Fruit fly (Drosophila melanogaster): ENCODE data around the gene stol.
"Not testable (repeated sequence)": the region's sequence is repeated elsewhere in the genome, so short reads cannot be mapped to it uniquely, and the experiment has no call there.

The stol gene

DNA sequence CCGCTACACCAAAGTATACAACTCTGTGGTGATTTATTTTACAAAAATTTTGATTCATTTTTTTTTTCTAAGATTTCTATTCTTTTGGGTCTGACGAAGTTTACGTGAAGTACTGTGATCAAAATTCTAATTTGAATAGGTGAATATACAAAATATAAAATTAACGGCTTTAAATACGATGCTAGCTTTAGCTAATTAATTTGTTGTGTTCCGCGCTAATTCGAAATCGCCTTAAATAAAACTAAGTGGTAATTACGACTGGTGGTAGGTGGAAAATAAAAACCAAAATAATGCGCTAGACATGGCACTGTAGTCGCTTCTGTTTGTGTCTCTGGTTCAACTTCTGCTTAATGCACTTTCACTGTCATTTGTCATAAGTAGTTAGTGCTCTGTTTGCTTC is 42.1 kb downstream of the stol start, which contains the start of gene CG43923:
TSS of gene CG43923 (minus strand) at position 101 of the 400 bp plus-strand sequence.
- TF ChIP-seq psq (optimal IDR thresholded peaks at IDR 0.05); pan (optimal IDR thresholded peaks at IDR 0.05); usp (GFP tag; optimal IDR thresholded peaks at IDR 0.05): not testable (repeated sequence)

DNA sequence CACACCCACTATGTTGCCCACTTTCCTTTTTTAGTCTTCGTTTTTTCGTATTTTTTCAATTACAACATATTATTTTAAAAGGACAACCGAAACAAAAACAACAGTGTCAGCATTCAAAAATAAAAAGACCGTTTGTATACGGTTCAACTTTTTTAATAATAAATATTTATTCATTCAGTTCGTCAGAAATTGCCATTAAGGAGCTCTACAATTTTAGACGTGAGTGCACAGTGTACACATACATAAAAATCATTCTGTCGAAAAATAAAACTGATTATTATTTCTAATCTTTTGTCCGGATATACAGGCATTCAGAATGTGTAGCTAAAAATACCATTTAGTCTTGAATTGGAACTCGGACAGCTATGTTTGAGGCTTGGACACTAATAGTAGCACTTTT is 48.2 kb downstream of the stol start, which contains the start of gene CG18478:
TSS of gene CG18478 (plus strand) at position 301 of the 400 bp plus-strand sequence.
- not testable (repeated sequence) for TF ChIP-seq psq (optimal IDR thresholded peaks at IDR 0.05); usp (GFP tag; optimal IDR thresholded peaks at IDR 0.05); pan (optimal IDR thresholded peaks at IDR 0.05)

DNA sequence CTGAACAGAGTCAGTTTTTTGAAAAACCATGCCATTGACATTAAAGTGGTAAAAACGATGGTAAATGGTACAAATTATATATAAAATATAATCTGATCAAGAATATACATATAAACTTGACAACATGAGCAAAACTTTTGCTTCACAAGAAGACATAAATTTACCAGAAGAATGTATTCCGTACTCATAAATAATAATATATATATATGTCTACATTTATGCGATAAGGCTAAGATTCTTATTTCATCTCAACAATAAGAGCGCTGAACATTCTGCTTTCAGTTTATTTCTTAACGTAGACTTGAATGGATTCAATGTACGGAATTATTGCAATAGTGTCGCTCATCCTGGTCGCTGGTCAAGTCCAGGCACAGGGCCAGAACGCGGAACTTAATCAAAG is 57.3 kb downstream of the stol start, which contains the start of gene CG18477:
TSS of gene CG18477 (plus strand) at position 301 of the 400 bp plus-strand sequence.
- not testable (repeated sequence) for TF ChIP-seq CG8478 (optimal IDR thresholded peaks at IDR 0.05); Dll (optimal IDR thresholded peaks at IDR 0.05); EcR (GFP tag; optimal IDR thresholded peaks at IDR 0.05)

DNA sequence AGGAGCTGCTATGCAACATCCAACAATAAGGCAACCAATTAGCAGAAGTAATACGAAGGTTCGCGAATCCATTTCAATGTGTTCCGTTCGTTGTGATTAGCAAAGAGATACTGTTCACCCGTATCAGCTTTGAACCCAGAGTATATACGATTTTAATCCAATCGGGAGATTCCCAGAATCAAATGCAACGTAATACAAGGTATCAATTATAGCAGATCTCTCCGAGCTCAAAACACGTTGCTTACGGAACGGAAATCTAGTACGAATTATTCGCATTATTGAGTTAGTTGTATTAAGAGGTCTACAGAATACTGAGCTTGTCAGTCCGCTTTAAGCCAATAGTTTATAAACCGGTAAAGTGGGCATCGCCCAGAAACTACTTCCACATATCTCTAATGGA is 58.7 kb downstream of the stol start, which contains the start of gene CG44141:
TSS of gene CG44141 (minus strand) at position 101 of the 400 bp plus-strand sequence.
- not testable (repeated sequence) for TF ChIP-seq usp (GFP tag; optimal IDR thresholded peaks at IDR 0.05); CG8478 (optimal IDR thresholded peaks at IDR 0.05); Dll (optimal IDR thresholded peaks at IDR 0.05)

DNA sequence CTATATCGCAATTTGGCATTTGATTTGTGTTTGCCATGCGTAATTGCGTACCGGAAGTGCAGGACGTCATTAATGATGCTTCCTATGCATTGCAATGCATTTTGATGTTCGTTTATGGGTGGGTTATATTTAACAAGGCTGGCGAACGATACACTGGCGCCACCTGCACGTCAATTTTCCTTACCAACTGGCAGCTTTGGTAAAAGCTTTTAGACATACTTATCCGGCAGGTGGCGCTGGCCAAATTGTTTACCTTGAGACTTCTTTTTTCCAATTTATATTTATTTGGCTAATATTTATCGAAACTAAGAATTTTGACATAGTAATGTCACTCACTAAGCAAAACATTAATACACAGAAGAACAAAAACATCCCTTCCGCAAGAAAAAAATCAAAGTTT is 74.3 kb downstream of the stol start:
- no peak for TF ChIP-seq EcR (GFP tag; optimal IDR thresholded peaks at IDR 0.05)
- no peak for TF ChIP-seq CG8478 (optimal IDR thresholded peaks at IDR 0.05)
- TF ChIP-seq usp (GFP tag; optimal IDR thresholded peaks at IDR 0.05): no peak
- TF ChIP-seq psq (optimal IDR thresholded peaks at IDR 0.05): no peak

DNA sequence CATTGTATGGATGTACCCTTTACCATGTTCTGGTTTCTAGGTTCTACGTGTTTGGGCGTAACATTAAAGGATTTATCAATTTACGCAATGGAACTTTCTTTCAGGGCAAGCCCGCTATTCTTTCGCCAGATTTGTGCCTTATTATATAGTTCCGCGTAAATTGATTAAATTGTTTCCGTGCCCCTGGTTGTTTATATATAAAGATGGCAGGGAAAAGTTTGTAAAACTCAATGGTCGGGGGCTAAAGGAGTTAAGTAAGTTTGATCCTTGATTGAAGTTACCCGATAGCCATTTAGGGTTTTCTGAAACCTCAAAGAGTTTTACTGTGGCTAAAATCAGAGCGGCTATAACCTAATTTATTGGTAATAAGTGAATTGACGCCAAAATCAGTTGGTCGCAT is 76.4 kb downstream of the stol start:
- no peak for TF ChIP-seq CG8478 (optimal IDR thresholded peaks at IDR 0.05)
- no peak for TF ChIP-seq Dll (optimal IDR thresholded peaks at IDR 0.05)

dm6 chr2L:15629596-15630168 is 88.4 kb downstream of the stol start, which contains the start of gene CG18480:
Gene CG18480, plus strand, starts transcription at chr2L:15630002.
- TF ChIP-seq usp (GFP tag; optimal IDR thresholded peaks at IDR 0.05) (no peak), pan (optimal IDR thresholded peaks at IDR 0.05) (no peak), Dll (optimal IDR thresholded peaks at IDR 0.05) (no peak), CG8478 (optimal IDR thresholded peaks at IDR 0.05) (no peak), psq (optimal IDR thresholded peaks at IDR 0.05) (no peak), EcR (GFP tag; optimal IDR thresholded peaks at IDR 0.05) (no peak)

dm6 chr2L:15628378-15628777 is 89.7 kb downstream of the stol start, which contains the start of gene CG7631:
Gene CG7631, plus strand, starts transcription at chr2L:15628678.
- TF ChIP-seq pan (optimal IDR thresholded peaks at IDR 0.05): no peak
- no peak for TF ChIP-seq usp (GFP tag; optimal IDR thresholded peaks at IDR 0.05)
- TF ChIP-seq psq (optimal IDR thresholded peaks at IDR 0.05): no peak
- no peak for TF ChIP-seq CG8478 (optimal IDR thresholded peaks at IDR 0.05)
- TF ChIP-seq Dll (optimal IDR thresholded peaks at IDR 0.05): no peak
- no peak for TF ChIP-seq EcR (GFP tag; optimal IDR thresholded peaks at IDR 0.05)

DNA sequence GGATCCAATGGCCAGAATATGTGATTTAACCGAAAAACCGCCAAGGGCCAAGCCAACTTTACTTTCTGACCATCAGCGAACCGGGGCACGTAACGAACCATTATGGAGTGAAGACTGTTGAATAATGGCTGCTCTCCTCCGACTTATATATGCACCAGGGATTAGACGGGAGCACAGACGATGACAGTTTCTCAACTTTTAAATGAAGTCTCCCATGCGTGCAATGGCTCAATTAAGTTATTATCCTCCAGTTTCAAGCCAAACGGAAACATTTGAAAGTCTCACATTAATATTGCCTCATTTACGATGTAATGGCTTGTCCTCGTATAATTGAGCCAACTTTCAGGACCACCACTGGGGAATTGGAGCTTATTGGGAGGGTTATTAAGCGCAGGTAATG is 94.6 kb downstream of the stol start, which contains the start of gene Or35a:
TSS of gene Or35a (minus strand) at position 101 of the 400 bp plus-strand sequence.
- TF ChIP-seq psq (optimal IDR thresholded peaks at IDR 0.05) (no peak), pan (optimal IDR thresholded peaks at IDR 0.05) (no peak), Dll (optimal IDR thresholded peaks at IDR 0.05) (no peak), CG8478 (optimal IDR thresholded peaks at IDR 0.05) (no peak), EcR (GFP tag; optimal IDR thresholded peaks at IDR 0.05) (no peak), usp (GFP tag; optimal IDR thresholded peaks at IDR 0.05) (no peak)

DNA sequence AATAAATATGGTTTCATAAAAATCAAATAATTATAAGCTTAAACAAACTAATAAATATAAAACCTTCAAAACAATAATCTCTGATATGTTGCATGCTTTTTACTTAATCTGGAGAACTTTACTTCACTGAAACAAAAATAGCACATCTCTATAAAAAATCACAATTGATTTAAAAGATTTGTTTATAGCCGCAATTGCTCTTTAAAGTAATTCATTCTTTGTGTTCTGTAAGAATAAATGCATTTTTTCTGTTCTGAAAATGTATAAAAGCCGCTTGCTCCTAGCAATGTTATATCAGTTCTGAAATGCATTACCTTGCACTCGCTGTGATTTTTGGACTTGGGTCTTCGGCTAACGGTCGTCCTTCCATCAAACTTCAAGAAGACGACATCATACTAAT is 101.4 kb downstream of the stol start, which contains the start of gene CG11865:
TSS of gene CG11865 (plus strand) at position 301 of the 400 bp plus-strand sequence.
- TF ChIP-seq Dll (optimal IDR thresholded peaks at IDR 0.05) (no peak), EcR (GFP tag; optimal IDR thresholded peaks at IDR 0.05) (no peak), psq (optimal IDR thresholded peaks at IDR 0.05) (no peak), pan (optimal IDR thresholded peaks at IDR 0.05) (no peak), usp (GFP tag; optimal IDR thresholded peaks at IDR 0.05) (no peak), CG8478 (optimal IDR thresholded peaks at IDR 0.05) (no peak)

DNA sequence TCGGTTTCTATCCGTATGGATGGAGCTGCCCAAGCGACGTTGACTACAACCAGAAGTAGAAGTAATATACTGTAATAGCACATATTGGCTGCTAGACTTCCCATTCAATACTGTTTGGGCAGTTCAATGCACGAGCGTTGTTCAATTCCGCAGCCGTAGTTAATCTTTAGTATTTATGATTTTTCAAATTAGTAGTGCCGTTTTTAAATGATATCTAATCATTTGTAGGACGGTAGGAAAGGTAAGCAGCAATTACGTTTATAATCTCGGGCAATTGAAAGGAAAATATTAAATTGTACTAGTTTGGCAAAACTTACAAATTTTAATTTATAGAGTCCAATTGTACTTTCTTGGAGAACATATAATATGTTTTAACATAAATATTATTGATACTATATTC is 101.8 kb downstream of the stol start, which contains the start of gene CG15253:
TSS of gene CG15253 (minus strand) at position 101 of the 400 bp plus-strand sequence.
- TF ChIP-seq psq (optimal IDR thresholded peaks at IDR 0.05): no peak
- TF ChIP-seq pan (optimal IDR thresholded peaks at IDR 0.05): no peak
- no peak for TF ChIP-seq CG8478 (optimal IDR thresholded peaks at IDR 0.05)
- no peak for TF ChIP-seq usp (GFP tag; optimal IDR thresholded peaks at IDR 0.05)
- no peak for TF ChIP-seq EcR (GFP tag; optimal IDR thresholded peaks at IDR 0.05)
- no peak for TF ChIP-seq Dll (optimal IDR thresholded peaks at IDR 0.05)

- no peak for TF ChIP-seq usp (GFP tag; optimal IDR thresholded peaks at IDR 0.05)
- TF ChIP-seq Dll (optimal IDR thresholded peaks at IDR 0.05): no peak
- no peak for TF ChIP-seq psq (optimal IDR thresholded peaks at IDR 0.05)
- TF ChIP-seq EcR (GFP tag; optimal IDR thresholded peaks at IDR 0.05): no peak
- no peak for TF ChIP-seq pan (optimal IDR thresholded peaks at IDR 0.05)
- no peak for TF ChIP-seq CG8478 (optimal IDR thresholded peaks at IDR 0.05)
Observed at dm6 chr2L:15614728-15615127, 103.3 kb downstream of the stol start, which contains the start of gene CG15254. Gene CG15254, minus strand, starts transcription at chr2L:15614828.

Measured in whole organism.